Fruit fly (Drosophila melanogaster): ENCODE data around the gene CG4025.

DNA sequence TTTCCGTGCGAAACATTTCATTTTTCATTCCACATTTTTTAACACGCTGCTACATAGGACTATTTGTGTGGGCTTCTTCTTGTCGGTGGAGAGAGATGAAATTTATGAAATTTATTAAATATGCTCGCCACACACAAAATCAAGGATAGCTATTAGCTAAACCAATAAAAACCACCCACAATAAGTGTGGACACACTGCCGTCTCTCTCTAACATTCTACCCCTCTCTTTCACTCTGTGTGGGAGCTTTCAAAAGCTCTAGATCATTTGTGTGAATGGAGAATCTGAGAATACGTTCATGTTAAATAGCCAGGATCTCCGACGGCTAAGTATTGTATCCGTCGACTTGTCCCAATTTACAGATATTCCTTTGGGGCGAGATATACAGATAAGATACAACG is 39.2 kb upstream of the CG4025 start:
- TF ChIP-seq CG1620 (GFP tag; optimal IDR thresholded peaks at IDR 0.05) (no peak), kay (GFP tag; ENCODE audit: borderline replicate concordance) (no peak), cic (GFP tag; optimal IDR thresholded peaks at IDR 0.05) (no peak), CG7045 (GFP tag; optimal IDR thresholded peaks at IDR 0.05) (no peak), CG12768 (GFP tag; optimal IDR thresholded peaks at IDR 0.05) (no peak), toe (GFP tag; optimal IDR thresholded peaks at IDR 0.05) (no peak), tj (GFP tag; optimal IDR thresholded peaks at IDR 0.05) (no peak), Crg-1 (GFP tag; optimal IDR thresholded peaks at IDR 0.05) (no peak), CG7101 (tag; optimal IDR thresholded peaks at IDR 0.05) (no peak), pad (GFP tag; optimal IDR thresholded peaks at IDR 0.05) (no peak), bab1 (GFP tag; optimal IDR thresholded peaks at IDR 0.05) (no peak), cnc (optimal IDR thresholded peaks at IDR 0.05) (no peak), Hr96 (GFP tag; optimal IDR thresholded peaks at IDR 0.05) (no peak), CG14711 (tag; optimal IDR thresholded peaks at IDR 0.05) (no peak)
